Worm (Caenorhabditis elegans): ENCODE data around the gene pid-1.

The pid-1 gene

DNA sequence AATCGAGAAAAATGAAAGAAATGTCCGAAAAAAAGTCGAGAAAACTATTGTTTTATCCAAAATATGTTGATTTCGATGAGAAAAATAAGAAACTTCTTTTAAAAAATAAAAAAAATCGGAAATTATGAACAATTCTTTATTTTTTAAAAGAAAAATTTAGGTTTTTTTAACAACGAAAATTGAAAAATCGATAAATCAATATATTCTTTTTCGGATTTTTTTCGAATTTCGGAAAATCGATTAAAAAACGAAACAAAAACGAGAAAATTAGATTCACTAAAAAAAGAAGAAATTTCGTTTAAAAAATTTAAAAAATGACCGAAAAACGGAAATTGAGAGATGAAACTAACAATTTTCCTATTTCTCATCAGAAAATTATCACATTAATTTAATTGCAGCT lies 20.3 kb downstream of the pid-1 start:
- TF ChIP-seq ceh-48 (tag; optimal IDR thresholded peaks at IDR 0.05) (no peak), lin-11 (tag; optimal IDR thresholded peaks at IDR 0.05) (no peak), rnt-1 (tag; optimal IDR thresholded peaks at IDR 0.05) (no peak), C08G9.2 (tag; optimal IDR thresholded peaks at IDR 0.05) (no peak), hlh-30 (tag; optimal IDR thresholded peaks at IDR 0.05; ENCODE audit: insufficient read depth) (no peak), ceh-30 (tag; optimal IDR thresholded peaks at IDR 0.05) (no peak), odd-2 (tag; optimal IDR thresholded peaks at IDR 0.05) (no peak), pha-2 (tag; optimal IDR thresholded peaks at IDR 0.05) (no peak), F13H6.1 (tag; optimal IDR thresholded peaks at IDR 0.05) (no peak)

DNA sequence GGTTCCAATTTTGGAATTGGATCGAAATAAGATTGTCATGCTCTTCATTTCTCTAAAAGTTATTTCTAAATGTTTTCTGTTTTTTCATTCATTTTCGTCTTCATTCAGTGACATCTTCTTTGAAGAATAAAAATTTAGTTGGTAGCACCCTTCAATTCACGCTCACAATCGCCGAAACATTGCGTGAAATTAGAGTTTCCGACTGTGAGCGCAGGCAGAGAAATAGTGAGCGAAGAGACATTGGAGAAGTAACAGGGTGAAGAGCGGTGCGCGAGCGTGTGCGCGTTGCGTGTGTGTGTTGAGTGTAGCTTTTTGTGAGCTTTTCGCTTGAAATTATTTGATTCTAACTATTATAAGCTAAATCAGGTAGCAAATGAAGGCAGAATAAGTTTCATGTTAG lies 20.9 kb downstream of the pid-1 start:
- TF ChIP-seq ceh-9 (tag; optimal IDR thresholded peaks at IDR 0.05): no peak
- TF ChIP-seq rnt-1 (tag; optimal IDR thresholded peaks at IDR 0.05): no peak
- peak; percentile 35 for TF ChIP-seq elt-2 (tag; optimal IDR thresholded peaks at IDR 0.05)
- TF ChIP-seq K02D7.2 (tag; optimal IDR thresholded peaks at IDR 0.05): no peak
- peak; percentile 57 for TF ChIP-seq unc-42 (tag; optimal IDR thresholded peaks at IDR 0.05)
- TF ChIP-seq ceh-30 (tag; optimal IDR thresholded peaks at IDR 0.05): no peak
- TF ChIP-seq ceh-31 (tag; optimal IDR thresholded peaks at IDR 0.05): peak; percentile 50
- no peak for TF ChIP-seq sox-4 (tag; optimal IDR thresholded peaks at IDR 0.05)
- peak; percentile 62 for TF ChIP-seq tbx-2 (tag; optimal IDR thresholded peaks at IDR 0.05)
- TF ChIP-seq nfya-1 (tag; optimal IDR thresholded peaks at IDR 0.05): peak; percentile 59
- peak; percentile 35 for TF ChIP-seq ceh-34 (tag; optimal IDR thresholded peaks at IDR 0.05)
- no peak for TF ChIP-seq pqm-1 (tag; optimal IDR thresholded peaks at IDR 0.05)

DNA sequence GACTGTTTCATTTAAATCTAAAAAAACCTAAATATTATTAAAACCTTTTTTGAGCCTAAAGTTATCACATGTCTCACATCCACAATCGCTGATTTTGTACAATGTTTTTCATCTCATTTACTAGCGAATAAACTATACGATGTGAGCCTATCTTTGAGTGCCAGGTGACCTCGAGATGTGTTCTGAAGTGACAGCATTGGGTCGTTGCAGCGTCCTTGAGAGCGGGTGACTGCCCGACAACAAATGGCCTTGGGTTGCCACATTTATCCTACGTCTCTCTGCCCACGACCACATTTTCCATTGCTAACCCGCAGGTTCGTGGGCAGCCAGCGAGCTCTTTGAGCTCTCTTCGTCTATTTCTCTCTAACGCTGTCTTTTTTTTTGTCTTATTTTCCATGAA lies 23.4 kb downstream of the pid-1 start, which contains the start of gene lir-2:
lir-2 (plus strand) TSS at position 301 of the 400 bp plus-strand sequence.
- TF ChIP-seq unc-55 (GFP tag; optimal IDR thresholded peaks at IDR 0.05) (no peak), tbx-7 (tag; optimal IDR thresholded peaks at IDR 0.05) (no peak), fkh-6 (tag; optimal IDR thresholded peaks at IDR 0.05) (no peak), elt-2 (tag; optimal IDR thresholded peaks at IDR 0.05) (no peak)

DNA sequence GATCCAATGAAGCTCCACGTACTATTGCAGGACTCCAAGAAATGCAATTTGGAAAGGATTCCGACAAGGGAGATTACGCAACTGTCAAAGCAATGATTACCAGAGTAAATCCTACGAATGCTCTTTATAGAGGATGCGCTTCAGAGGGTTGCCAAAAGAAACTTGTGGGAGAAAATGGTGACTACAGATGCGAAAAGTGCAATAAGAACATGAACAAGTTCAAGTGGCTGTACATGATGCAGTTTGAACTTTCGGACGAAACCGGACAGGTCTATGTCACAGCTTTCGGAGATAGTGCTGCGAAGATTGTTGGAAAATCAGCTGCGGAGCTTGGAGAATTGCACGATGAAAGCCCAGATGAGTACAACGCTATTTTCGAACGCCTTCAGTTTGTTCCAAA lies 24.0 kb downstream of the pid-1 start:
- no peak for TF ChIP-seq F13H6.1 (tag; optimal IDR thresholded peaks at IDR 0.05)
- no peak for TF ChIP-seq pat-9 (tag; optimal IDR thresholded peaks at IDR 0.05)
- no peak for TF ChIP-seq ceh-9 (tag; optimal IDR thresholded peaks at IDR 0.05)
- TF ChIP-seq pha-4 (tag; optimal IDR thresholded peaks at IDR 0.05): no peak
- TF ChIP-seq fax-1 (tag; optimal IDR thresholded peaks at IDR 0.05): no peak
- no peak for TF ChIP-seq pqm-1 (tag; optimal IDR thresholded peaks at IDR 0.05)
- no peak for TF ChIP-seq unc-86 (tag; optimal IDR thresholded peaks at IDR 0.05)
- TF ChIP-seq pros-1 (tag; optimal IDR thresholded peaks at IDR 0.05): no peak
- no peak for TF ChIP-seq pha-2 (tag; optimal IDR thresholded peaks at IDR 0.05)
- no peak for TF ChIP-seq mec-3 (tag; optimal IDR thresholded peaks at IDR 0.05; ENCODE audit: borderline replicate concordance)
- no peak for TF ChIP-seq syd-9 (tag; optimal IDR thresholded peaks at IDR 0.05)
- TF ChIP-seq ahr-1 (tag; optimal IDR thresholded peaks at IDR 0.05): no peak
- TF ChIP-seq nhr-232 (tag; optimal IDR thresholded peaks at IDR 0.05): no peak

DNA sequence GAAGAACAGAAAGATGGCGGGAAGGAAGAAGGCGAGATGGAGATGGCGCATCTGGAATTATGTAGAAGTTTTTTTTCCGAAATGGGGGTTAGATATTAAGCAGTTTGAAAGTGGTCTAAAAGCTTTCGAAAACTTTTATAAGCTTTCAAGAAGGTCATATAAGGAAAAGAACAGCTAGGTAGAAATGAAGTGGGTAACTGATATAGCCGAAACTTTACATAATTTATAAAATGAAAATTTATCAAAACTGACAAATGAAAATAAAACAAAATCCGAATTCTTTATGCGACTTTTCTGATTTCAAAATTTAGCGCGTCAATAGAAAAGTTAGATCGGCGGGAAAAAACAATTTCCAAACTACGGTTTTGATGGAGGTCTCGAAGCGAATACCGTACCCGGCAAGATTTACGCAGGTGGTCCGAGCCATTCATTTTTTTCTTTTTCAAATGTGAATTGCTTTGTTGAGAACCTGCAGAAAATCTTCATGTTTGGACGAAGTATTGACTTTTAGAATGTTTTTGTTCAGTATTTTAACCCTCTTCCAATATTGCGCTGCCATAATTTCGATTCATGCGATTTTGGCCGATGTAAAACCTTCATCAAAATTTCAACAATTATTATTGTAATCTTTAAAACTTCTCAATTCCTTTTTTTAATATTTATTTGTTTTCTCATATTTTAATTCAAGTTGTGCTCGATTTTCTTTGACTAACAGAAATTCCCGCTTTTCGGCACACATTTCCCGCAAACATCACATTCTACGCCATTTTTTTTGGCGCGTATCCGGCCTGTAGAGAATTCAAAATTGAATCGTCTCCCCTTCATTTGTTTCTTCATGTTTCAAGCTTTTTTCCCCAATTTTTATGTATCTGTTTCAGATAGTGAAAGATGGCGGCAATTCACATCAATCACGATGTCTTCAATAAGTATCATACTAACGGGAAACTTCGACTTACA lies 26.4 kb downstream of the pid-1 start, which contains the start of the genes F18A1.7 and rpa-1:
F18A1.7 (minus strand) TSS at position 51 of the 957 bp plus-strand sequence.
rpa-1 (plus strand) TSS at position 879 of the 957 bp plus-strand sequence.
- no peak for TF ChIP-seq ama-1 (optimal IDR thresholded peaks at IDR 0.05)
- no peak for TF ChIP-seq ceh-34 (tag; optimal IDR thresholded peaks at IDR 0.05)
- TF ChIP-seq tbx-2 (tag; optimal IDR thresholded peaks at IDR 0.05): no peak
- no peak for TF ChIP-seq madf-2 (tag; optimal IDR thresholded peaks at IDR 0.05)
- no peak for TF ChIP-seq eyg-1 (tag; optimal IDR thresholded peaks at IDR 0.05)
- TF ChIP-seq Y22D7AL.16 (tag; optimal IDR thresholded peaks at IDR 0.05): no peak
- TF ChIP-seq nfya-1 (tag; optimal IDR thresholded peaks at IDR 0.05): no peak
- TF ChIP-seq odd-2 (tag; optimal IDR thresholded peaks at IDR 0.05): no peak
- TF ChIP-seq tbx-7 (tag; optimal IDR thresholded peaks at IDR 0.05): no peak
- TF ChIP-seq ceh-45 (GFP tag; IDR thresholded peaks at IDR 0.05): no peak
- no peak for TF ChIP-seq hlh-6 (tag; optimal IDR thresholded peaks at IDR 0.05)
- TF ChIP-seq lin-11 (tag; optimal IDR thresholded peaks at IDR 0.05): no peak
- no peak for TF ChIP-seq ztf-16 (tag; optimal IDR thresholded peaks at IDR 0.05)
- no peak for TF ChIP-seq fax-1 (tag; optimal IDR thresholded peaks at IDR 0.05)
